Fruit fly (Drosophila melanogaster): ENCODE measurements around the gene Grx1.

Gene Grx1

dm6 chr3L:18869035-18869826 lies at the start of gene Grx1:
Gene Grx1 (plus strand): TSS chr3L:18869230.
- peak; percentile 23 for TF ChIP-seq CG17801 (GFP tag; optimal IDR thresholded peaks at IDR 0.05; ENCODE audit: partially characterized antibody)

dm6 chr3L:18819262-18819886 lies 49.7 kb upstream of the Grx1 start:
- TF ChIP-seq CG17801 (GFP tag; optimal IDR thresholded peaks at IDR 0.05; ENCODE audit: partially characterized antibody): no peak

dm6 chr3L:18819887-18820637 lies 49.0 kb upstream of the Grx1 start:
- TF ChIP-seq CG17801 (GFP tag; optimal IDR thresholded peaks at IDR 0.05; ENCODE audit: partially characterized antibody): no peak

dm6 chr3L:18820638-18821382 lies 48.2 kb upstream of the Grx1 start, which contains the start of the genes CG14073 and HipHop:
Gene CG14073 (minus strand): TSS chr3L:18820675.
Gene HipHop (plus strand): TSS chr3L:18821171.
- peak; percentile 14 for TF ChIP-seq CG17801 (GFP tag; optimal IDR thresholded peaks at IDR 0.05; ENCODE audit: partially characterized antibody)

dm6 chr3L:18822049-18822448 lies 47.0 kb upstream of the Grx1 start:
- TF ChIP-seq CG17801 (GFP tag; optimal IDR thresholded peaks at IDR 0.05; ENCODE audit: partially characterized antibody): no peak

dm6 chr3L:18822450-18823220 lies 46.4 kb upstream of the Grx1 start, which contains the start of gene Cat:
Gene Cat (plus strand): TSS chr3L:18822604.
- TF ChIP-seq CG17801 (GFP tag; optimal IDR thresholded peaks at IDR 0.05; ENCODE audit: partially characterized antibody): peak; percentile 100

- TF ChIP-seq CG17801 (GFP tag; optimal IDR thresholded peaks at IDR 0.05; ENCODE audit: partially characterized antibody): no peak
Observed at dm6 chr3L:18823221-18823514, 45.9 kb upstream of the Grx1 start.

dm6 chr3L:18823870-18824561 lies 45.0 kb upstream of the Grx1 start:
- no peak for TF ChIP-seq CG17801 (GFP tag; optimal IDR thresholded peaks at IDR 0.05; ENCODE audit: partially characterized antibody)

dm6 chr3L:18824851-18825250 lies 44.2 kb upstream of the Grx1 start:
- no peak for TF ChIP-seq CG17801 (GFP tag; optimal IDR thresholded peaks at IDR 0.05; ENCODE audit: partially characterized antibody)

- no peak for TF ChIP-seq CG17801 (GFP tag; optimal IDR thresholded peaks at IDR 0.05; ENCODE audit: partially characterized antibody)
Observed at dm6 chr3L:18825993-18826392, 43.0 kb upstream of the Grx1 start.

dm6 chr3L:18828318-18828717 lies 40.7 kb upstream of the Grx1 start:
- no peak for TF ChIP-seq CG17801 (GFP tag; optimal IDR thresholded peaks at IDR 0.05; ENCODE audit: partially characterized antibody)

dm6 chr3L:18832195-18832594 lies 36.8 kb upstream of the Grx1 start:
- no peak for TF ChIP-seq CG17801 (GFP tag; optimal IDR thresholded peaks at IDR 0.05; ENCODE audit: partially characterized antibody)

- TF ChIP-seq CG17801 (GFP tag; optimal IDR thresholded peaks at IDR 0.05; ENCODE audit: partially characterized antibody): no peak
Observed at dm6 chr3L:18832708-18833107, 36.3 kb upstream of the Grx1 start.

dm6 chr3L:18833234-18833633 lies 35.8 kb upstream of the Grx1 start:
- TF ChIP-seq CG17801 (GFP tag; optimal IDR thresholded peaks at IDR 0.05; ENCODE audit: partially characterized antibody): peak; percentile 9
